Fruit fly (Drosophila melanogaster) whole organism, embryonic: ENCODE results near the gene Aps.

Experiments
- CG11398 ChIP-seq: fragments of 200-800 bp; sonication (Bioruptor generic); optimal IDR thresholded peaks from 2 replicates; lab custom pipeline; 2016; ENCODE audit warnings: missing biosample characterization, missing genetic modification characterization
- CG13894 ChIP-seq: fragments of 200-800 bp; sonication (Bioruptor generic); optimal IDR thresholded peaks from 3 replicates; lab custom pipeline; 2018; ENCODE audit warnings: missing biosample characterization, mild to moderate bottlenecking, missing genetic modification characterization, moderate library complexity
- CG15269 ChIP-seq: fragments of 200-800 bp; sonication (Bioruptor generic); optimal IDR thresholded peaks from 2 replicates; lab custom pipeline; 2018; ENCODE audit warnings: missing biosample characterization, mild to moderate bottlenecking, missing genetic modification characterization, moderate library complexity
- CG2202 ChIP-seq: fragments of 200-800 bp; sonication (Bioruptor generic); optimal IDR thresholded peaks from 2 replicates; lab custom pipeline; 2018; ENCODE audit warnings: missing biosample characterization, mild to moderate bottlenecking, missing genetic modification characterization
- CG2875 ChIP-seq: fragments of 200-800 bp; sonication (Bioruptor generic); optimal IDR thresholded peaks from 2 replicates; lab custom pipeline; 2017; ENCODE audit warnings: missing biosample characterization, mild to moderate bottlenecking, missing genetic modification characterization, missing genetic modification reagents
- CG2889 ChIP-seq: fragments of 200-800 bp; sonication (Bioruptor generic); IDR thresholded peaks from 3 replicates; pipeline ENCODE4 v1.3.6; 2022; ENCODE audit warnings: missing biosample characterization, missing genetic modification characterization
- CG30431 ChIP-seq: fragments of 200-800 bp; sonication (Bioruptor generic); optimal IDR thresholded peaks from 2 replicates; lab custom pipeline; 2017; ENCODE audit warnings: missing biosample characterization, missing genetic modification characterization
- CG3847 ChIP-seq: fragments of 200-800 bp; sonication (Bioruptor generic); IDR thresholded peaks from 2 replicates; pipeline ENCODE4 v1.3.6; 2022; ENCODE audit warnings: missing biosample characterization, missing genetic modification characterization
- CG7786 ChIP-seq: fragments of 200-800 bp; sonication (Bioruptor generic); optimal IDR thresholded peaks from 2 replicates; lab custom pipeline; 2016; ENCODE audit warnings: missing biosample characterization, missing genetic modification characterization
- CrebB ChIP-seq: fragments of 200-800 bp; sonication (Bioruptor generic); optimal IDR thresholded peaks from 3 replicates; lab custom pipeline; 2018; ENCODE audit warnings: missing biosample characterization, mild to moderate bottlenecking, missing genetic modification characterization
- D19B ChIP-seq: fragments of 200-800 bp; sonication (Bioruptor generic); optimal IDR thresholded peaks from 2 replicates; lab custom pipeline; 2017; ENCODE audit warnings: missing biosample characterization, mild to moderate bottlenecking, missing genetic modification characterization
- Dfd ChIP-seq, 2 experiments: fragments of >200 bp; optimal IDR thresholded peaks; 2 replicates each; lab custom pipeline; 2017; ENCODE audit warnings: missing biosample characterization in 2 of 2, missing genetic modification characterization in 2 of 2
- Dref ChIP-seq: fragments of 200-800 bp; sonication (Bioruptor generic); IDR thresholded peaks from 2 replicates; pipeline ENCODE4 v1.3.6; 2022; ENCODE audit warnings: missing biosample characterization, missing genetic modification characterization
- Drgx ChIP-seq: fragments of 200-800 bp; sonication (Bioruptor generic); IDR thresholded peaks from 2 replicates; pipeline ENCODE4 v1.3.6; 2022; ENCODE audit warnings: missing biosample characterization, missing genetic modification characterization
- HLHmδ ChIP-seq: fragments of 200-800 bp; sonication (Bioruptor generic); optimal IDR thresholded peaks from 2 replicates; lab custom pipeline; 2018; ENCODE audit warnings: missing biosample characterization, mild to moderate bottlenecking, missing genetic modification characterization, moderate library complexity
- Hr78 ChIP-seq, 2 experiments: fragments of 200-800 bp in 1 of 2; fragments of >200 bp in 1 of 2; sonication (Bioruptor generic) in 1 of 2; optimal IDR thresholded peaks; 2 replicates each; lab custom pipeline; 2017 to 2019; ENCODE audit warnings: missing biosample characterization in 2 of 2, missing genetic modification characterization in 2 of 2, mild to moderate bottlenecking in 1 of 2, moderate library complexity in 1 of 2
- Pdp1 ChIP-seq, 2 experiments: fragments of 200-800 bp; sonication (Bioruptor generic); optimal IDR thresholded peaks; 3 replicates each; lab custom pipeline; 2016; ENCODE audit warnings: missing biosample characterization in 2 of 2, missing genetic modification characterization in 2 of 2, mild to moderate bottlenecking in 1 of 2, moderate library complexity in 1 of 2
- Tbp ChIP-seq: fragments of >200 bp; optimal IDR thresholded peaks from 2 replicates; lab custom pipeline; 2018; ENCODE audit warnings: missing biosample characterization, missing genetic modification characterization
- Xrp1 ChIP-seq: fragments of 200-800 bp; sonication (Bioruptor generic); IDR thresholded peaks from 2 replicates; pipeline ENCODE4 v1.3.6; 2022; ENCODE audit warnings: missing biosample characterization, missing genetic modification characterization
- ase ChIP-seq: fragments of 200-800 bp; sonication (Bioruptor generic); IDR thresholded peaks from 3 replicates; pipeline ENCODE4 v1.3.6; 2022; ENCODE audit warnings: missing biosample characterization, missing genetic modification characterization
- ash1 ChIP-seq: fragments of 200-800 bp; sonication (Bioruptor generic); optimal IDR thresholded peaks from 2 replicates; lab custom pipeline; 2018; ENCODE audit warnings: missing biosample characterization, mild to moderate bottlenecking, missing genetic modification characterization
- bowl ChIP-seq: fragments of 200-800 bp; sonication (Bioruptor generic); IDR thresholded peaks from 2 replicates; pipeline ENCODE4 v1.3.6; 2022; ENCODE audit warnings: missing biosample characterization, missing genetic modification characterization
- caup ChIP-seq: fragments of 200-800 bp; sonication (Bioruptor generic); optimal IDR thresholded peaks from 3 replicates; lab custom pipeline; 2017; ENCODE audit warnings: missing biosample characterization, mild to moderate bottlenecking, missing genetic modification characterization, moderate library complexity; ENCODE audit not compliant: severe bottlenecking
- corto ChIP-seq: fragments of 200-800 bp; sonication (Bioruptor generic); optimal IDR thresholded peaks from 2 replicates; lab custom pipeline; 2016; ENCODE audit warnings: missing biosample characterization, mild to moderate bottlenecking, missing genetic modification characterization, moderate library complexity
- dmrt99B ChIP-seq: fragments of 200-800 bp; sonication (Bioruptor generic); optimal IDR thresholded peaks from 2 replicates; lab custom pipeline; 2018; ENCODE audit warnings: missing biosample characterization, mild to moderate bottlenecking, missing genetic modification characterization, moderate library complexity
- dpn ChIP-seq, 2 experiments: fragments of 200-800 bp; sonication (Bioruptor generic); optimal IDR thresholded peaks; 3 replicates each; lab custom pipeline; 2016; ENCODE audit warnings: missing biosample characterization in 2 of 2, missing genetic modification characterization in 2 of 2
- fd3F ChIP-seq: fragments of 200-800 bp; sonication (Bioruptor generic); optimal IDR thresholded peaks from 2 replicates; lab custom pipeline; 2018; ENCODE audit warnings: missing biosample characterization, mild to moderate bottlenecking, missing genetic modification characterization, moderate library complexity
- gsb ChIP-seq: fragments of 200-800 bp; sonication (Bioruptor generic); IDR thresholded peaks from 2 replicates; pipeline ENCODE4 v1.3.6; 2022; ENCODE audit warnings: missing biosample characterization, missing genetic modification characterization
- lbe ChIP-seq: fragments of 200-800 bp; sonication (Bioruptor generic); optimal IDR thresholded peaks from 2 replicates; lab custom pipeline; 2016; ENCODE audit warnings: missing biosample characterization, mild to moderate bottlenecking, missing genetic modification characterization
- nom ChIP-seq: fragments of 200-800 bp; sonication (Bioruptor generic); optimal IDR thresholded peaks from 2 replicates; lab custom pipeline; 2017; ENCODE audit warnings: missing biosample characterization, missing genetic modification characterization, mild to moderate bottlenecking, moderate library complexity, missing genetic modification reagents
- pho ChIP-seq: fragments of 200-800 bp; sonication (Bioruptor generic); optimal IDR thresholded peaks from 2 replicates; lab custom pipeline; 2016; ENCODE audit warnings: missing biosample characterization, missing genetic modification characterization
- repo ChIP-seq: fragments of 200-800 bp; sonication (Bioruptor generic); optimal IDR thresholded peaks from 2 replicates; lab custom pipeline; 2016; ENCODE audit warnings: missing biosample characterization, missing genetic modification characterization
- row ChIP-seq: fragments of 200-800 bp; sonication (Bioruptor generic); IDR thresholded peaks from 3 replicates; pipeline ENCODE4 v1.3.6; 2022; ENCODE audit warnings: missing biosample characterization, missing genetic modification characterization
- sens ChIP-seq: fragments of 200-800 bp; sonication (Bioruptor generic); peaks from one replicate; lab custom pipeline; 2016; ENCODE audit warnings: missing biosample characterization, missing genetic modification characterization
- tna ChIP-seq: fragments of 200-800 bp; sonication (Bioruptor generic); IDR thresholded peaks from 2 replicates; pipeline ENCODE4 v1.3.6; 2022; ENCODE audit warnings: missing biosample characterization, missing genetic modification characterization; ENCODE audit not compliant: partially characterized antibody
- toy ChIP-seq: fragments of 200-800 bp; sonication (Bioruptor generic); IDR thresholded peaks from 2 replicates; pipeline ENCODE4 v1.3.6; 2022; ENCODE audit warnings: missing biosample characterization, missing genetic modification characterization
- trem ChIP-seq: fragments of 200-800 bp; optimal IDR thresholded peaks from 3 replicates; lab custom pipeline; 2019; ENCODE audit warnings: missing biosample characterization, mild to moderate bottlenecking, missing genetic modification characterization, moderate library complexity

Gene Aps

dm6 chr3L:10940312-10940711 lies 41.4 kb upstream of the Aps start:
- TF ChIP-seq nom (GFP tag; lab: Kevin White, UChicago) (peak; percentile 77), Dref (GFP tag; lab: Robert Waterston, UW) (no peak), Hr78 (GFP tag; optimal IDR thresholded peaks at IDR 0.05; lab: Kevin White, UChicago) (no peak), CrebB (tag; lab: Kevin White, UChicago) (no peak), tna (GFP tag; lab: Robert Waterston, UW) (no peak), CG3847 (GFP tag; lab: Robert Waterston, UW) (no peak), Dfd (GFP tag; optimal IDR thresholded peaks at IDR 0.05; lab: Kevin White, UChicago) (peak in 1 of 2 experiments; percentile 60), fd3F (GFP tag; lab: Kevin White, UChicago) (no peak), gsb (GFP tag; lab: Robert Waterston, UW) (no peak), ash1 (GFP tag; lab: Kevin White, UChicago) (no peak), HLHmδ (GFP tag; lab: Kevin White, UChicago) (no peak), dmrt99B (tag; lab: Kevin White, UChicago) (no peak), lbe (GFP tag; lab: Kevin White, UChicago) (peak; percentile 42), CG2875 (no peak), pho (no peak), toy (GFP tag; lab: Robert Waterston, UW) (no peak), Drgx (0 out of 2 replicates have a peak, but pooled peaks have one; percentile 18), ase (GFP tag; lab: Robert Waterston, UW) (no peak), CG13894 (tag; lab: Kevin White, UChicago) (no peak), corto (GFP tag; lab: Kevin White, UChicago) (peak; percentile 30), sens (GFP tag; lab: Kevin White, UChicago) (peak; percentile 36), caup (GFP tag; lab: Kevin White, UChicago) (no peak), dpn (GFP tag; optimal IDR thresholded peaks at IDR 0.05; lab: Kevin White, UChicago) (no peak), CG2889 (no peak), CG15269 (tag; lab: Kevin White, UChicago) (no peak)

- TF ChIP-seq CG2202 (tag; lab: Kevin White, UChicago) (no peak), CG11398 (GFP tag; lab: Kevin White, UChicago) (no peak), Tbp (GFP tag; lab: Kevin White, UChicago) (no peak), repo (no peak), trem (tag; lab: Kevin White, UChicago) (no peak), Drgx (peak; percentile 42; the same call in 1 of the 2 replicates), CG7786 (GFP tag; lab: Kevin White, UChicago) (no peak), bowl (GFP tag; lab: Robert Waterston, UW) (no peak)
Measured at dm6 chr3L:10938108-10938507, 39.2 kb upstream of the Aps start.

dm6 chr3L:10934983-10935539 lies 36.1 kb upstream of the Aps start:
- TF ChIP-seq Pdp1 (GFP tag; optimal IDR thresholded peaks at IDR 0.05; lab: Kevin White, UChicago), result no peak
- no peak for TF ChIP-seq CG30431 (GFP tag; lab: Kevin White, UChicago)
- peak; percentile 34 for TF ChIP-seq nom (GFP tag; lab: Kevin White, UChicago)
- 0 out of 2 replicates have a peak, but pooled peaks have one; percentile 14 for TF ChIP-seq Xrp1 (GFP tag; lab: Robert Waterston, UW)
- TF ChIP-seq D19B (GFP tag; lab: Kevin White, UChicago), result peak; percentile 22
- peak; percentile 27; the same call in 1 of the 3 replicates for TF ChIP-seq row (GFP tag; lab: Robert Waterston, UW)
- TF ChIP-seq, all 482 proteins: peak for 4
